Worm (Caenorhabditis elegans) whole organism, L2 larva: ENCODE results near the gene best-7.
A peak's percentile ranks its signal among the peaks of the same experiment; 100 is the strongest.
"Not testable (repeated sequence)": the region's sequence is repeated elsewhere in the genome, so short reads cannot be mapped to it uniquely, and the experiment has no call there.

ENCODE experiments used
- C34F6.9 ChIP-seq: fragments of 150-350 bp; optimal IDR thresholded peaks from 2 replicates; lab custom pipeline; 2014; ENCODE audit warnings: missing biosample characterization, missing genetic modification characterization
- F13H6.1 ChIP-seq: sonication (generic microtip); optimal IDR thresholded peaks from 2 replicates; lab custom pipeline; 2016; ENCODE audit warnings: missing genetic modification characterization, missing compliant biosample characterization
- R02D3.7 ChIP-seq: fragments of 150-350 bp; optimal IDR thresholded peaks from 2 replicates; lab custom pipeline; 2014; ENCODE audit warnings: missing biosample characterization, missing genetic modification characterization
- Y55F3AM.14 ChIP-seq: fragments of 200-800 bp; sonication (Bioruptor generic); optimal IDR thresholded peaks from 2 replicates; lab custom pipeline; 2018; ENCODE audit warnings: mild to moderate bottlenecking, missing genetic modification characterization, missing compliant biosample characterization
- ZK546.5 ChIP-seq: sonication (generic microtip); optimal IDR thresholded peaks from 2 replicates; lab custom pipeline; 2017; ENCODE audit warnings: missing biosample characterization, missing genetic modification characterization
- aly-2 ChIP-seq: fragments of 150-350 bp; optimal IDR thresholded peaks from 2 replicates; lab custom pipeline; 2014; ENCODE audit warnings: missing biosample characterization, missing genetic modification characterization
- ama-1 ChIP-seq: fragments of 150-350 bp; optimal IDR thresholded peaks from 2 replicates; lab custom pipeline; 2018; ENCODE audit warnings: inconsistent platforms
- blmp-1 ChIP-seq: sonication (generic microtip); optimal IDR thresholded peaks from 2 replicates; lab custom pipeline; 2017; ENCODE audit warnings: missing genetic modification characterization, mild to moderate bottlenecking, missing compliant biosample characterization, antibody characterized with exemption, moderate library complexity; ENCODE audit not compliant: insufficient read depth
- ceh-82 ChIP-seq: fragments of 150-350 bp; optimal IDR thresholded peaks from 2 replicates; lab custom pipeline; 2014; ENCODE audit warnings: missing biosample characterization, missing genetic modification characterization
- crh-2 ChIP-seq: sonication (generic microtip); optimal IDR thresholded peaks from 2 replicates; lab custom pipeline; 2017; ENCODE audit warnings: missing biosample characterization, missing genetic modification characterization
- dmd-4 ChIP-seq: sonication (generic microtip); optimal IDR thresholded peaks from 2 replicates; lab custom pipeline; 2017; ENCODE audit warnings: missing biosample characterization, missing genetic modification characterization
- egl-27 ChIP-seq: sonication (generic microtip); optimal IDR thresholded peaks from 3 replicates; lab custom pipeline; 2017; ENCODE audit warnings: missing biosample characterization, missing genetic modification reagents, missing genetic modification characterization
- elt-1 ChIP-seq: fragments of 150-350 bp; optimal IDR thresholded peaks from 2 replicates; lab custom pipeline; 2014; ENCODE audit warnings: missing biosample characterization, missing genetic modification characterization
- fos-1 ChIP-seq: fragments of 150-350 bp; optimal IDR thresholded peaks from 2 replicates; lab custom pipeline; 2014; ENCODE audit warnings: missing biosample characterization, missing genetic modification characterization
- gmeb-1 ChIP-seq: fragments of 150-350 bp; optimal IDR thresholded peaks from 2 replicates; lab custom pipeline; 2014; ENCODE audit warnings: missing biosample characterization, missing genetic modification characterization
- lin-11 ChIP-seq: fragments of 150-350 bp; sonication (generic microtip); optimal IDR thresholded peaks from 2 replicates; lab custom pipeline; 2014; ENCODE audit warnings: missing biosample characterization, missing genetic modification characterization, inconsistent platforms, mixed read lengths
- lin-13 ChIP-seq: fragments of 150-350 bp; optimal IDR thresholded peaks from 2 replicates; lab custom pipeline; 2014; ENCODE audit warnings: missing biosample characterization, missing genetic modification reagents, missing genetic modification characterization
- lsy-2 ChIP-seq, 2 experiments: fragments of 150-350 bp in 1 of 2; sonication (generic microtip) in 1 of 2; optimal IDR thresholded peaks; 2 replicates each; lab custom pipeline; 2014 to 2017; ENCODE audit warnings: missing biosample characterization in 2 of 2, missing genetic modification characterization in 2 of 2
- mab-5 ChIP-seq: fragments of 150-350 bp; optimal IDR thresholded peaks from 2 replicates; lab custom pipeline; 2014; ENCODE audit warnings: missing biosample characterization, missing genetic modification characterization
- mbf-1 ChIP-seq: sonication (generic microtip); optimal IDR thresholded peaks from 2 replicates; lab custom pipeline; 2017; ENCODE audit warnings: missing biosample characterization, missing genetic modification characterization
- mdl-1 ChIP-seq, 2 experiments: fragments of 150-350 bp in 1 of 2; sonication (generic microtip) in 1 of 2; optimal IDR thresholded peaks; 2 replicates each; lab custom pipeline; 2017; ENCODE audit warnings: missing biosample characterization in 2 of 2, missing genetic modification characterization in 2 of 2
- nhr-10 ChIP-seq: sonication (generic microtip); optimal IDR thresholded peaks from 2 replicates; lab custom pipeline; 2017; ENCODE audit warnings: missing biosample characterization, missing genetic modification characterization
- nhr-12 ChIP-seq: fragments of 150-350 bp; optimal IDR thresholded peaks from 2 replicates; lab custom pipeline; 2014; ENCODE audit warnings: missing biosample characterization, missing genetic modification characterization
- nhr-129 ChIP-seq: fragments of 150-350 bp; optimal IDR thresholded peaks from 2 replicates; lab custom pipeline; 2014; ENCODE audit warnings: missing biosample characterization, missing genetic modification characterization
- nhr-21 ChIP-seq: fragments of 150-350 bp; optimal IDR thresholded peaks from 2 replicates; lab custom pipeline; 2014; ENCODE audit warnings: missing biosample characterization, missing genetic modification characterization
- nhr-25 ChIP-seq: fragments of 150-350 bp; sonication (generic microtip); optimal IDR thresholded peaks from 3 replicates; lab custom pipeline; 2014; ENCODE audit warnings: missing biosample characterization, missing genetic modification characterization
- nhr-6 ChIP-seq: fragments of 150-350 bp; optimal IDR thresholded peaks from 2 replicates; lab custom pipeline; 2014; ENCODE audit warnings: missing biosample characterization, missing genetic modification characterization
- nhr-77 ChIP-seq: fragments of 150-350 bp; optimal IDR thresholded peaks from 2 replicates; lab custom pipeline; 2014; ENCODE audit warnings: missing biosample characterization, missing genetic modification characterization
- peb-1 ChIP-seq: fragments of 150-350 bp; optimal IDR thresholded peaks from 2 replicates; lab custom pipeline; 2014; ENCODE audit warnings: missing biosample characterization, missing genetic modification characterization
- sem-4 ChIP-seq: fragments of 150-350 bp; optimal IDR thresholded peaks from 2 replicates; lab custom pipeline; 2014; ENCODE audit warnings: missing biosample characterization, missing genetic modification reagents, missing genetic modification characterization
- skn-1 ChIP-seq: sonication (generic microtip); optimal IDR thresholded peaks from 2 replicates; lab custom pipeline; 2017; ENCODE audit warnings: missing biosample characterization, missing genetic modification characterization
- sma-3 ChIP-seq: sonication (generic microtip); optimal IDR thresholded peaks from 2 replicates; lab custom pipeline; 2016; ENCODE audit warnings: missing genetic modification reagents, missing genetic modification characterization, missing compliant biosample characterization
- sma-9 ChIP-seq, 2 experiments: fragments of 150-350 bp in 1 of 2; sonication (generic microtip) in 1 of 2; optimal IDR thresholded peaks; 2 replicates each; lab custom pipeline; 2014 to 2016; ENCODE audit warnings: missing genetic modification characterization in 2 of 2, mild to moderate bottlenecking in 1 of 2, missing biosample characterization in 1 of 2, missing compliant biosample characterization in 1 of 2, missing genetic modification reagents in 1 of 2, moderate library complexity in 1 of 2
- unc-39 ChIP-seq: fragments of 150-350 bp; optimal IDR thresholded peaks from 2 replicates; lab custom pipeline; 2014; ENCODE audit warnings: missing biosample characterization, missing genetic modification characterization
- unc-55 ChIP-seq: fragments of 150-350 bp; sonication (generic microtip); optimal IDR thresholded peaks from 3 replicates; lab custom pipeline; 2014; ENCODE audit warnings: missing biosample characterization, missing genetic modification reagents, missing genetic modification characterization
- zag-1 ChIP-seq: fragments of 150-350 bp; optimal IDR thresholded peaks from 2 replicates; lab custom pipeline; 2014; ENCODE audit warnings: missing biosample characterization, missing genetic modification characterization
- ztf-11 ChIP-seq: sonication (generic microtip); optimal IDR thresholded peaks from 2 replicates; lab custom pipeline; 2017; ENCODE audit warnings: missing biosample characterization, missing genetic modification characterization

Gene best-7

DNA sequence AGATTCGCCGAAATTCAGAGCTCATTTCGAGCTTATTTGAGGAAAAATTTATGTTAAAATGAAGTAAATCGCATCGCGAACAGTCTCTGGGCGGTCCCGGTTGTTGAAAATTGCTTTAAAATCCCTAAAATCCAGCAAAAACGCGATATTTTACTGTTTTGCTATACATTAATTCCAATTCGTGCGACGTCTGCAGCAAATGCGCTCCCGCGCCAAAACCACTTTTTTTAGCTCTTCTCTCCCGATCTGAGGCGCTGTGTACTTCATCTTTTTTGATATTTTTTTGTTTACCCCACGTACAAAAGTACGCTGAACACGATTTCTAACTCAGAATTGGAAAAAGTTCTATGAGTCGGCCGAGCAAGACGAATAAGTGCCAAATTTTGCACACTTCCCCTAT is 31.1 kb downstream of the best-7 start, which contains the start of gene R07H5.16:
Gene R07H5.16, plus strand, starts transcription at position 348 of the 400 bp plus-strand sequence.
- TF ChIP-seq ZK546.5; nhr-77; ceh-82 (tag; lab: Kevin White, UChicago): not testable (repeated sequence)

- TF ChIP-seq skn-1 (tag; lab: Kevin White, UChicago) (no peak), ama-1 (lab: Kevin White, UChicago) (no peak), mbf-1 (tag; lab: Kevin White, UChicago) (no peak), aly-2 (tag; lab: Kevin White, UChicago) (no peak), dmd-4 (tag; lab: Kevin White, UChicago) (no peak), ztf-11 (no peak), nhr-6 (tag; lab: Kevin White, UChicago) (no peak), elt-1 (tag; lab: Kevin White, UChicago) (no peak), lin-13 (no peak), nhr-25 (no peak), zag-1 (tag; lab: Kevin White, UChicago) (no peak), Y55F3AM.14 (GFP tag; lab: Kevin White, UChicago) (no peak), mab-5 (tag; lab: Kevin White, UChicago) (no peak), unc-55 (GFP tag; lab: Kevin White, UChicago) (no peak), nhr-21 (no peak), sem-4 (tag; lab: Kevin White, UChicago) (no peak), sma-3 (GFP tag; lab: Kevin White, UChicago) (no peak), nhr-129 (tag; lab: Kevin White, UChicago) (no peak)
Measured at ce11 chrIV:11189411-11189810, 40.7 kb downstream of the best-7 start, which contains the start of gene fbxb-79. Gene fbxb-79 (minus strand): TSS chrIV:11189511.

DNA sequence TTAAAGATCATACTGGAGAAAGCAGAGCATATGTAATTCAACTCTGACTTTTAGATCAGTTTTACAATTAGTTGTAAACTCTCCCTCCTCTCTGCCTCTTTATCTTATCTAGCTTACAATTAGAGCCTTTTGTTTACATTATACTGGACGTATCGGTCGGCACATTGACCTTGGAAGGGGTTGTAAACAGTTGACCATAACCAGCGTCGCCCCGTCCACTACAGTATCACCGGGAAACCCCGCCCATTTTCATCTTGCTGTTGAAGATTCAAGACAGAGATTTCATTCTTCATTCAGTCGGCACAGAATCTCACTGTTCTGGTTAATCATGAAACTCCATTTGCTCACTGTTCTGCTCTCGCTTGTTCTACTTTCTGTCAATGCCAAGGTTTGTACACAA is 43.4 kb downstream of the best-7 start, which contains the start of gene sdz-27:
Gene sdz-27, plus strand, starts transcription at position 301 of the 400 bp plus-strand sequence.
- no peak for TF ChIP-seq nhr-25
- no peak for TF ChIP-seq gmeb-1 (tag; lab: Kevin White, UChicago)

- TF ChIP-seq nhr-77 = no peak
- no peak for TF ChIP-seq ama-1 (lab: Kevin White, UChicago)
- no peak for TF ChIP-seq ceh-82 (tag; lab: Kevin White, UChicago)
- no peak for TF ChIP-seq peb-1 (tag; lab: Kevin White, UChicago)
Measured at ce11 chrIV:11183991-11184390, 46.1 kb downstream of the best-7 start, which contains the start of gene nuaf-3. Gene nuaf-3 (plus strand): TSS chrIV:11184291.

ce11 chrIV:11183013-11183412 is 47.1 kb downstream of the best-7 start, which contains the start of gene prx-14:
Gene prx-14 (plus strand): TSS chrIV:11183132.
- peak; percentile 30 for TF ChIP-seq fos-1 (tag; lab: Kevin White, UChicago)
- no peak for TF ChIP-seq sma-3 (GFP tag; lab: Kevin White, UChicago)

ce11 chrIV:11180077-11180476 is 50.0 kb downstream of the best-7 start:
- TF ChIP-seq unc-39 (no peak), crh-2 (tag; lab: Kevin White, UChicago) (peak; percentile 6), fos-1 (tag; lab: Kevin White, UChicago) (peak; percentile 0)

ce11 chrIV:11179123-11179740 is 50.9 kb downstream of the best-7 start, which contains the start of gene cpt-2:
Gene cpt-2 (plus strand): TSS chrIV:11179645.
- TF ChIP-seq blmp-1 (tag; lab: Kevin White, UChicago) (peak; percentile 46), unc-55 (GFP tag; lab: Kevin White, UChicago) (peak; percentile 90), nhr-6 (tag; lab: Kevin White, UChicago) (peak; percentile 77), lsy-2 (tag; optimal IDR thresholded peaks at IDR 0.05; lab: Kevin White, UChicago) (peak; percentile 88 to 92), zag-1 (tag; lab: Kevin White, UChicago) (peak; percentile 92), sma-9 (GFP tag; optimal IDR thresholded peaks at IDR 0.05; lab: Kevin White, UChicago) (peak; percentile 95), sem-4 (tag; lab: Kevin White, UChicago) (peak; percentile 49), nhr-25 (peak; percentile 82), fos-1 (tag; lab: Kevin White, UChicago) (peak; percentile 86), nhr-77 (peak; percentile 16), lin-13 (peak; percentile 84), crh-2 (tag; lab: Kevin White, UChicago) (peak; percentile 84), nhr-21 (peak; percentile 91), nhr-10 (peak; percentile 58), mdl-1 (tag; optimal IDR thresholded peaks at IDR 0.05; lab: Kevin White, UChicago) (peak in 1 of 2 experiments; percentile 76), nhr-12 (tag; lab: Kevin White, UChicago) (peak; percentile 30), gmeb-1 (tag; lab: Kevin White, UChicago) (peak; percentile 87), nhr-129 (tag; lab: Kevin White, UChicago) (peak; percentile 86), F13H6.1 (tag; lab: Kevin White, UChicago) (peak; percentile 82), sma-3 (GFP tag; lab: Kevin White, UChicago) (peak; percentile 81), lin-11 (tag; lab: Kevin White, UChicago) (peak; percentile 46), ZK546.5 (peak; percentile 37), mab-5 (tag; lab: Kevin White, UChicago) (peak; percentile 71), R02D3.7 (tag; lab: Kevin White, UChicago) (peak; percentile 40), C34F6.9 (tag; lab: Kevin White, UChicago) (peak; percentile 88), egl-27 (tag; lab: Kevin White, UChicago) (peak; percentile 70)
- not testable (repeated sequence) for TF ChIP-seq sma-9 (tag; optimal IDR thresholded peaks at IDR 0.05; lab: Kevin White, UChicago)
